Worm (Caenorhabditis elegans) whole organism, late embryonic: ENCODE results near the gene Y105C5A.15.
"Not testable (repeated sequence)": the region's sequence is repeated elsewhere in the genome, so short reads cannot be mapped to it uniquely, and the experiment has no call there.

Source experiments
- ama-1 ChIP-seq: fragments of 150-350 bp; optimal IDR thresholded peaks from 2 replicates; lab custom pipeline; 2014
- elt-2 ChIP-seq: sonication (generic microtip); optimal IDR thresholded peaks from 2 replicates; lab custom pipeline; 2016; ENCODE audit warnings: missing genetic modification reagents, missing genetic modification characterization, missing compliant biosample characterization
- fkh-10 ChIP-seq: fragments of 150-350 bp; optimal IDR thresholded peaks from 2 replicates; lab custom pipeline; 2014; ENCODE audit warnings: missing biosample characterization, missing genetic modification reagents, missing genetic modification characterization
- madf-2 ChIP-seq: sonication (generic microtip); optimal IDR thresholded peaks from 2 replicates; lab custom pipeline; 2017; ENCODE audit warnings: missing genetic modification characterization, missing compliant biosample characterization
- mec-3 ChIP-seq: sonication (generic microtip); optimal IDR thresholded peaks from 2 replicates; lab custom pipeline; 2016; ENCODE audit warnings: borderline replicate concordance, missing genetic modification characterization, missing compliant biosample characterization
- pha-4 ChIP-seq: fragments of 150-350 bp; optimal IDR thresholded peaks from 2 replicates; lab custom pipeline; 2018; ENCODE audit warnings: missing biosample characterization, missing genetic modification reagents, missing genetic modification characterization
- pqm-1 ChIP-seq: sonication (generic microtip); optimal IDR thresholded peaks from 2 replicates; lab custom pipeline; 2016; ENCODE audit warnings: missing genetic modification characterization, missing compliant biosample characterization
- ztf-16 ChIP-seq: sonication (generic microtip); optimal IDR thresholded peaks from 2 replicates; lab custom pipeline; 2017; ENCODE audit warnings: missing genetic modification characterization, missing compliant biosample characterization

DNA sequence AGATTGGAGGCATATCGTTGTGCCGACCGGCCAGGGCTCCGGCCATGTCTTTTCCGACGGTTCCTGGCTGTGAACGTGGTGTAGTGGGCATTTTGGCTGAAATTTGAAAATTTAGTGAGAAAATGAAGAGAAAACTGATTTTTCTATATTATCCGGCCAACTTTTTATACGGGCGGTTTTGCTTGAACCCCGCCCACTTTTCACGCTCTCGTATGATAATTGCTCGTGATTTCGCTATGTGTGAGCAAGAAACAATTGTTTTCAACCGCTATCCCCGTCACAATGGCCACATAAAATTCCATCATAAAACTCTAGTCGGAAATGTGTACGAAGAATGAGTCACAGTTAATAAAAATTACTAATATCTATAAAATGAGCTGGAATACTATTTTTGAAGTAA, 47.3 kb upstream of the Y105C5A.15 start, which contains the start of gene Y105C5A.12:
- not testable (repeated sequence) for TF ChIP-seq pha-4 (tag; lab: Kevin White, UChicago); elt-2 (tag; lab: Kevin White, UChicago); mec-3; madf-2 (tag; lab: Kevin White, UChicago); ama-1 (lab: Kevin White, UChicago); ztf-16 (tag; lab: Kevin White, UChicago); fkh-10; pqm-1 (tag; lab: Kevin White, UChicago)
